Worm (Caenorhabditis elegans): Measurements from ENCODE around the gene irld-18.

- TF ChIP-seq dsc-1 (tag; optimal IDR thresholded peaks at IDR 0.05) (no peak), rnt-1 (tag; optimal IDR thresholded peaks at IDR 0.05) (no peak), dpl-1 (GFP tag; optimal IDR thresholded peaks at IDR 0.05) (no peak), egl-27 (tag; optimal IDR thresholded peaks at IDR 0.05) (no peak), nhr-77 (tag; optimal IDR thresholded peaks at IDR 0.05) (no peak), aly-2 (tag; optimal IDR thresholded peaks at IDR 0.05) (no peak), mdl-1 (tag; optimal IDR thresholded peaks at IDR 0.05) (no peak), mab-9 (GFP tag; IDR thresholded peaks at IDR 0.05) (no peak), mep-1 (tag; optimal IDR thresholded peaks at IDR 0.05) (no peak), unc-62 (GFP tag; optimal IDR thresholded peaks at IDR 0.05) (no peak), elt-2 (tag; optimal IDR thresholded peaks at IDR 0.05) (no peak), F16B12.6 (tag; optimal IDR thresholded peaks at IDR 0.05) (no peak), efl-1 (optimal IDR thresholded peaks at IDR 0.05) (no peak), efl-1 (GFP tag; optimal IDR thresholded peaks at IDR 0.05 in 1 of 2) (no peak), elt-3 (tag; optimal IDR thresholded peaks at IDR 0.05) (no peak)
Measured at ce11 chrIV:14549308-14549707, 31.5 kb downstream of the irld-18 start, which contains the start of gene T27E7.9.
